Worm (Caenorhabditis elegans): ENCODE measurements around the gene abu-10.

DNA sequence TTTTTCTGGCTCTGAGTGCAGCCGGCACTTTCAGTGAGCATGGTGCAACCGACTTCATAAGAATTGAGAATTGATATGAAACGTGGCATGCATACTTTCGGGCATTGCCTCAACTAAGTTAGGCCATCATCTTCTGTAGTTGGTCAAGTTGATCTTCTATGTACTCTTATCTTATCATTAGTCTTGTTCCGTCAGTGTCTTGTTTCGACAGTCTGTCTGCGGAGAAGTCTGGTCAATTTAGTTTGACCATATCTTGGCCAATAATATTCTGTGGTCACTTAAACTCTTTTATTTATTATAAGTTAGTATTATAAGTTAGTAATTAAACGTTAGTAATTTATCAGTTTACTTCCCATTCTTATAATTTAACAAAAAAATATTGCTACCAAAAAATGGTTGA is 41.7 kb upstream of the abu-10 start:
- TF ChIP-seq cog-1 (tag; optimal IDR thresholded peaks at IDR 0.05) (no peak), med-1 (GFP tag; optimal IDR thresholded peaks at IDR 0.05; ENCODE audit: insufficient read depth) (no peak), klf-2 (GFP tag; conservative IDR thresholded peaks at IDR 0.05) (no peak), T22C8.4 (GFP tag; IDR thresholded peaks at IDR 0.05) (no peak), ztf-29 (GFP tag; IDR thresholded peaks at IDR 0.05) (no peak), ref-1 (GFP tag; conservative IDR thresholded peaks at IDR 0.05) (no peak), flt-1 (GFP tag; IDR thresholded peaks at IDR 0.05) (no peak), ztf-23 (GFP tag; IDR thresholded peaks at IDR 0.05) (no peak)
